Worm (Caenorhabditis elegans): ENCODE measurements around the gene F07G11.2.

- TF ChIP-seq klf-2 (GFP tag; conservative IDR thresholded peaks at IDR 0.05) (no peak), ztf-23 (GFP tag; IDR thresholded peaks at IDR 0.05) (no peak), flt-1 (GFP tag; IDR thresholded peaks at IDR 0.05) (no peak), ref-1 (GFP tag; conservative IDR thresholded peaks at IDR 0.05) (no peak), med-1 (GFP tag; optimal IDR thresholded peaks at IDR 0.05; ENCODE audit: insufficient read depth) (no peak)
Observed at ce11 chrV:7282037-7282436, 22.6 kb upstream of the F07G11.2 start, which contains the start of gene C13A2.3.
